Worm (Caenorhabditis elegans) whole organism, L1 larva: Measurements from ENCODE around the gene W10C4.1.

Experiments used
- alr-1 ChIP-seq: fragments of 200-800 bp; sonication (Bioruptor generic); optimal IDR thresholded peaks from 2 replicates; lab custom pipeline; 2018; ENCODE audit warnings: borderline replicate concordance, mild to moderate bottlenecking, missing genetic modification characterization, missing compliant biosample characterization
- blmp-1 ChIP-seq: fragments of 150-350 bp; optimal IDR thresholded peaks from 2 replicates; lab custom pipeline; 2014; ENCODE audit warnings: missing biosample characterization, missing genetic modification characterization
- ceh-63 ChIP-seq: fragments of 200-800 bp; sonication (Bioruptor generic); optimal IDR thresholded peaks from 2 replicates; lab custom pipeline; 2018; ENCODE audit warnings: mild to moderate bottlenecking, missing genetic modification characterization, missing compliant biosample characterization
- ceh-8 ChIP-seq: fragments of 200-800 bp; sonication (Bioruptor generic); optimal IDR thresholded peaks from 2 replicates; lab custom pipeline; 2018; ENCODE audit warnings: mild to moderate bottlenecking, missing genetic modification characterization, moderate library complexity, missing compliant biosample characterization
- ceh-82 ChIP-seq, 3 experiments: fragments of 150-350 bp in 1 of 3; sonication (generic microtip) in 2 of 3; optimal IDR thresholded peaks; 2 replicates each; lab custom pipeline; 2014 to 2017; ENCODE audit warnings: missing biosample characterization in 3 of 3, missing genetic modification characterization in 3 of 3
- ces-1 ChIP-seq: fragments of 150-350 bp; optimal IDR thresholded peaks from 2 replicates; lab custom pipeline; 2014; ENCODE audit warnings: missing biosample characterization, missing genetic modification reagents, missing genetic modification characterization
- dsc-1 ChIP-seq: sonication (generic microtip); optimal IDR thresholded peaks from 2 replicates; lab custom pipeline; 2016; ENCODE audit warnings: mild to moderate bottlenecking, missing genetic modification characterization, missing compliant biosample characterization
- efl-1 ChIP-seq, 4 experiments: fragments of 150-350 bp; optimal IDR thresholded peaks in 3 of 4; peaks in 1 of 4; 1 replicate in 1 of 4; 2 replicates in 3 of 4; lab custom pipeline; 2014; ENCODE audit warnings: missing biosample characterization in 2 of 4, missing genetic modification characterization in 2 of 4, missing genetic modification reagents in 2 of 4
- elt-3 ChIP-seq, 6 experiments: fragments of 150-350 bp in 1 of 6; sonication (generic microtip); optimal IDR thresholded peaks; 2 replicates each; lab custom pipeline; 2017 to 2018; ENCODE audit warnings: missing biosample characterization in 6 of 6, missing genetic modification characterization in 6 of 6, inconsistent platforms in 1 of 6
- ets-5 ChIP-seq: fragments of 200-800 bp; sonication (Bioruptor generic); IDR thresholded peaks from 2 replicates; pipeline ENCODE4 v1.3.6; 2022; ENCODE audit warnings: missing genetic modification characterization, missing compliant biosample characterization
- fkh-10 ChIP-seq: sonication (generic microtip); optimal IDR thresholded peaks from 2 replicates; lab custom pipeline; 2017; ENCODE audit warnings: missing biosample characterization, missing genetic modification reagents, missing genetic modification characterization
- fkh-4 ChIP-seq: sonication (generic microtip); optimal IDR thresholded peaks from 2 replicates; lab custom pipeline; 2016; ENCODE audit warnings: missing compliant biosample characterization, missing genetic modification characterization, borderline replicate concordance
- fos-1 ChIP-seq: fragments of 150-350 bp; optimal IDR thresholded peaks from 2 replicates; lab custom pipeline; 2014; ENCODE audit warnings: missing biosample characterization, missing genetic modification characterization
- grh-1 ChIP-seq: fragments of 200-800 bp; sonication (Bioruptor generic); IDR thresholded peaks from 2 replicates; pipeline ENCODE4 v1.3.6; 2022; ENCODE audit warnings: missing genetic modification reagents, missing genetic modification characterization, missing compliant biosample characterization
- irx-1 ChIP-seq: sonication (generic microtip); optimal IDR thresholded peaks from 2 replicates; lab custom pipeline; 2016; ENCODE audit warnings: missing genetic modification characterization, missing compliant biosample characterization
- lin-15B ChIP-seq: fragments of 150-350 bp; sonication (generic microtip); optimal IDR thresholded peaks from 3 replicates; lab custom pipeline; 2014; ENCODE audit warnings: missing biosample characterization, missing genetic modification characterization
- lin-35 ChIP-seq, 2 experiments: fragments of 150-350 bp; optimal IDR thresholded peaks; 2 replicates each; lab custom pipeline; 2014; ENCODE audit warnings: missing biosample characterization in 2 of 2, missing genetic modification characterization in 2 of 2, missing genetic modification reagents in 2 of 2
- mab-9 ChIP-seq: fragments of 200-800 bp; sonication (Bioruptor generic); IDR thresholded peaks from 2 replicates; pipeline ENCODE4 v1.3.6; 2022; ENCODE audit warnings: missing genetic modification reagents, missing genetic modification characterization, missing compliant biosample characterization
- mep-1 ChIP-seq: fragments of 150-350 bp; optimal IDR thresholded peaks from 2 replicates; lab custom pipeline; 2014; ENCODE audit warnings: missing biosample characterization, missing genetic modification characterization
- nhr-20 ChIP-seq: sonication (generic microtip); optimal IDR thresholded peaks from 2 replicates; lab custom pipeline; 2016; ENCODE audit warnings: mild to moderate bottlenecking, missing genetic modification characterization, missing compliant biosample characterization
- nhr-47 ChIP-seq: sonication (generic microtip); optimal IDR thresholded peaks from 2 replicates; lab custom pipeline; 2016; ENCODE audit warnings: mild to moderate bottlenecking, missing genetic modification characterization, moderate library complexity, missing compliant biosample characterization
- pqm-1 ChIP-seq: sonication (generic microtip); optimal IDR thresholded peaks from 3 replicates; lab custom pipeline; 2017; ENCODE audit warnings: missing biosample characterization, missing genetic modification characterization
- rnt-1 ChIP-seq: sonication (generic microtip); optimal IDR thresholded peaks from 2 replicates; lab custom pipeline; 2016; ENCODE audit warnings: mild to moderate bottlenecking, missing genetic modification characterization, moderate library complexity, missing compliant biosample characterization
- skn-1 ChIP-seq: fragments of 150-350 bp; optimal IDR thresholded peaks from 2 replicates; lab custom pipeline; 2014; ENCODE audit warnings: missing biosample characterization, missing genetic modification characterization
- tbx-2 ChIP-seq: sonication (generic microtip); optimal IDR thresholded peaks from 2 replicates; lab custom pipeline; 2016; ENCODE audit warnings: missing genetic modification characterization, missing compliant biosample characterization
- unc-98 ChIP-seq: fragments of 200-800 bp; sonication (Bioruptor generic); IDR thresholded peaks from 2 replicates; pipeline ENCODE4 v1.3.6; 2022; ENCODE audit warnings: missing genetic modification characterization, missing compliant biosample characterization
- xbp-1 ChIP-seq: sonication (generic microtip); optimal IDR thresholded peaks from 2 replicates; lab custom pipeline; 2016; ENCODE audit warnings: missing genetic modification characterization, missing compliant biosample characterization
- zip-4 ChIP-seq: fragments of 200-800 bp; sonication (Bioruptor generic); optimal IDR thresholded peaks from 2 replicates; lab custom pipeline; 2018; ENCODE audit warnings: mild to moderate bottlenecking, missing genetic modification characterization, moderate library complexity, missing compliant biosample characterization
- ztf-4 ChIP-seq: fragments of 150-350 bp; optimal IDR thresholded peaks from 2 replicates; lab custom pipeline; 2014; ENCODE audit warnings: missing biosample characterization, missing genetic modification characterization

W10C4.1 gene

ce11 chrIII:182080-182479 lies 24.8 kb downstream of the W10C4.1 start, which contains the start of gene F40G9.15 (continued):
- no peak for TF ChIP-seq ceh-82 (tag; optimal IDR thresholded peaks at IDR 0.05; lab: Kevin White, UChicago)

ce11 chrIII:180963-181362 lies 26.0 kb downstream of the W10C4.1 start, which contains the start of gene F40G9.5:
F40G9.5 (plus strand) TSS chrIII:181263.
- TF ChIP-seq unc-98 (GFP tag; lab: Robert Waterston, UW), result no peak
- TF ChIP-seq rnt-1 (tag; lab: Kevin White, UChicago), result no peak

DNA sequence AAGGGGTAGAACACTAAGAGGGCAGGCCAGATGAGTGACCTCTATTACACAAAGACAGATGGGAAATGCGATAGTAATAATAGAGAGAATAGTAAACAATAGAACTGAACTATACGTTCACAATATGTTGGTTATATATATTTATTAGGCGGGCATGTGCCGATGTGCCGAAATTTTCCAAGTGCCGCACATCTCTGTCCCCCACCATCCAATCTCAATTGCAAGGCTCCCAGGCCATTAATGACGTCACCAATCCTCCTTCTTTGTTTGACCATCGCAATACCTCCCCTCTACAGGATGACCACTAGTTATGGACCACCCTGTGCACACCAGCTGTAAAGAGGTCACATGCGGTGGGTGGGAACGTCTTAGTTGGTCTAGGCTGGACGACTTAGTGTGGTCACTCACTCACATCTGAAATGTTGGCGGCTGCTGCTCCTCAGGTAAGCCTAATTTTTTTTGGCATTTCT lies 27.8 kb downstream of the W10C4.1 start, which contains the start of gene F40G9.6:
Gene F40G9.6 (plus strand): TSS at position 420 of the 470 bp plus-strand sequence.
- no peak for TF ChIP-seq elt-3 (tag; optimal IDR thresholded peaks at IDR 0.05; lab: Kevin White, UChicago)
- no peak for TF ChIP-seq mab-9
- TF ChIP-seq fkh-10, result no peak
- no peak for TF ChIP-seq tbx-2
- no peak for TF ChIP-seq lin-15B (tag; lab: Kevin White, UChicago)
- no peak for TF ChIP-seq dsc-1
- no peak for TF ChIP-seq lin-35 (GFP tag; optimal IDR thresholded peaks at IDR 0.05; lab: Kevin White, UChicago)
- no peak for TF ChIP-seq zip-4
- TF ChIP-seq ceh-63, result no peak
- TF ChIP-seq rnt-1 (tag; lab: Kevin White, UChicago), result no peak
- TF ChIP-seq irx-1, result no peak
- no peak for TF ChIP-seq pqm-1 (tag; lab: Kevin White, UChicago)
- TF ChIP-seq fkh-4, result no peak

ce11 chrIII:178126-178525 lies 28.8 kb downstream of the W10C4.1 start:
- TF ChIP-seq blmp-1 (tag; lab: Kevin White, UChicago), result no peak

DNA sequence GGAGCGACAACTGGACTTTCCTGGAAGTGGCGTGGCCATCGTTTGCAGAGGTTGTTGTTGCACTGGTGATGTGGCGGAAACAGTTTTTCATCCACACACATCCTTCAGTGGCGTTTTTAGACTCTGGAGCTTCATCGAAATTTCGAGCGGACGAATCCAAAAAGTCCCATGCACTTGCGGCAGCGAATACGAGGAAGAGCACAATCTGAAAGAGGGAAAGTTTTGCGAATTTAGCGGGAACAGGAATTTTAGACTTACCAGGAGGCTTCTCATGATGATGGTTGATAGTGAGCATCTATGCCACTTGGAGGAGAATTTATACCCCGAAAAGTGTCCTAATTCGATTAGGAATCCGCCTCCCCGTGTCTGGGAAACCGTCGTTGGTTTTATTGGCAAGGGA lies 29.2 kb downstream of the W10C4.1 start, which contains the start of gene F40G9.14:
Gene F40G9.14 (minus strand): TSS at position 101 of the 400 bp plus-strand sequence.
- TF ChIP-seq grh-1 (GFP tag; lab: Robert Waterston, UW) (no peak), nhr-20 (no peak), mep-1 (tag; lab: Kevin White, UChicago) (no peak), mab-9 (no peak), skn-1 (tag; lab: Kevin White, UChicago) (no peak), efl-1 (optimal IDR thresholded peaks at IDR 0.05; lab: Kevin White, UChicago) (no peak), efl-1 (GFP tag; optimal IDR thresholded peaks at IDR 0.05 in 1 of 2; lab: Kevin White, UChicago) (no peak), rnt-1 (tag; lab: Kevin White, UChicago) (no peak), ztf-4 (tag; lab: Kevin White, UChicago) (no peak)

DNA sequence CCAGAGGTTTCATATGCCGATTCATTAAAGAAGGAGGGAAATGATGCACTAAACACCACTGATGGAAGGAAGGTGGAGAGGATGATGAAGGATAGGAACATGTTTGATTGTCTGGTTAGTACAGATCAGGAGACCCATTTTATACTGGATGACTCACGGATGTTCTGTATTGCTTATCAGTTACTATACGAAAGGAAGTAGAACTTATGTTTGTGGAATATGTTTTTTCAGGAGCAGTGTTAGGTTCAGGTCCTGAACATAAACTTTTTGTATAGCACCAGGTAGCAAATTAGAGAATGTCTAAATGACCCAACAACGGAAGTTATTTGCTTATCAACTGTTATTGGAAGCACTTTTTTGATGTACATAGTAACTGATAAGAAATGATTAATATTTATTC lies 31.2 kb downstream of the W10C4.1 start, which contains the start of gene clec-148:
Gene clec-148 (minus strand): TSS at position 101 of the 400 bp plus-strand sequence.
- no peak for TF ChIP-seq ets-5 (GFP tag; lab: Robert Waterston, UW)
- no peak for TF ChIP-seq skn-1 (tag; lab: Kevin White, UChicago)
- TF ChIP-seq rnt-1 (tag; lab: Kevin White, UChicago), result no peak
- TF ChIP-seq ces-1, result no peak
- no peak for TF ChIP-seq mep-1 (tag; lab: Kevin White, UChicago)
- TF ChIP-seq fos-1 (tag; lab: Kevin White, UChicago), result no peak
- TF ChIP-seq ceh-8 (GFP tag; lab: Kevin White, UChicago), result no peak
- TF ChIP-seq alr-1 (tag; lab: Kevin White, UChicago), result no peak

DNA sequence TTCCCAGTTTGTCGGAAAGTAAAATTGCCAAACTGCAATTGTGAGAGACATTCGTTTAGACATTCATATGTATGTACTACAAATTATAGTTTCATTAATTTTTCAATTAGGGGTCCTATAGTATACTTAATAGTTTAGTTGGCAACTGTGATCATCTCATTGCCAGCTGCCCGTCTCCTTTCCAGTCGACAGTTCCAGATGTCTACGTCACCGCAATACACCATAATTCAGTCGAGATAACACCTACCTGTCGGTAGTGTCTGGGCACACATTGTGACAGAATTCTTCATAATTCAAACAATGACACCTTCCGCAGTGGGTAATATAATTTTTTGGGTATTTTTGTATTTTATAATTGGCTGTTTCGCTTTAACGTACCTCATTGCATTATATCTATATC lies 33.4 kb downstream of the W10C4.1 start, which contains the start of gene F40G9.19:
Gene F40G9.19 (plus strand): TSS at position 301 of the 400 bp plus-strand sequence.
- no peak for TF ChIP-seq xbp-1 (tag; lab: Kevin White, UChicago)
- TF ChIP-seq blmp-1 (tag; lab: Kevin White, UChicago), result no peak
- no peak for TF ChIP-seq dsc-1
- TF ChIP-seq nhr-47 (tag; lab: Kevin White, UChicago), result no peak
